Worm (Caenorhabditis elegans) whole organism, L4 larva: Measurements from ENCODE around the gene dap-3.

Source experiments
- F10B5.3 ChIP-seq: sonication (generic microtip); optimal IDR thresholded peaks from 2 replicates; lab custom pipeline; 2016; ENCODE audit warnings: mild to moderate bottlenecking, missing genetic modification characterization, missing compliant biosample characterization
- F49E8.2 ChIP-seq: sonication (generic microtip); optimal IDR thresholded peaks from 2 replicates; lab custom pipeline; 2016; ENCODE audit warnings: missing compliant biosample characterization, mild to moderate bottlenecking, missing genetic modification characterization, borderline replicate concordance
- R02D3.7 ChIP-seq: fragments of 150-350 bp; sonication (generic microtip); optimal IDR thresholded peaks from 3 replicates; lab custom pipeline; 2014; ENCODE audit warnings: missing biosample characterization, missing genetic modification characterization
- T20F7.1 ChIP-seq: fragments of 200-800 bp; sonication (Bioruptor generic); optimal IDR thresholded peaks from 2 replicates; lab custom pipeline; 2018; ENCODE audit warnings: mild to moderate bottlenecking, missing genetic modification characterization, missing compliant biosample characterization
- Y48G9A.11 ChIP-seq: fragments of 200-800 bp; sonication (Bioruptor generic); IDR thresholded peaks from 2 replicates; pipeline ENCODE4 v1.3.6; 2022; ENCODE audit warnings: missing genetic modification reagents, missing genetic modification characterization, missing compliant biosample characterization
- ceh-32 ChIP-seq: sonication (generic microtip); optimal IDR thresholded peaks from 2 replicates; lab custom pipeline; 2016; ENCODE audit warnings: mild to moderate bottlenecking, missing genetic modification characterization, missing compliant biosample characterization; ENCODE audit not compliant: poor library complexity
- ceh-44 ChIP-seq: fragments of 200-800 bp; sonication (Bioruptor generic); IDR thresholded peaks from 2 replicates; pipeline ENCODE4 v1.3.6; 2022; ENCODE audit warnings: missing genetic modification reagents, missing genetic modification characterization, missing compliant biosample characterization
- ceh-82 ChIP-seq: sonication (generic microtip); optimal IDR thresholded peaks from 2 replicates; lab custom pipeline; 2017; ENCODE audit warnings: missing biosample characterization, missing genetic modification characterization
- cey-2 ChIP-seq: sonication (generic microtip); optimal IDR thresholded peaks from 3 replicates; lab custom pipeline; 2017; ENCODE audit warnings: missing genetic modification characterization, mild to moderate bottlenecking, missing compliant biosample characterization, antibody characterized with exemption, borderline replicate concordance; ENCODE audit not compliant: insufficient read depth
- daf-12 ChIP-seq: fragments of 150-350 bp; optimal IDR thresholded peaks from 2 replicates; lab custom pipeline; 2014; ENCODE audit warnings: missing biosample characterization, missing genetic modification reagents, missing genetic modification characterization
- daf-16 ChIP-seq, 3 experiments: sonication (generic microtip); optimal IDR thresholded peaks; 2 replicates each; lab custom pipeline; 2016 to 2017; ENCODE audit warnings: missing genetic modification characterization in 3 of 3, missing genetic modification reagents in 3 of 3, mild to moderate bottlenecking in 2 of 3, missing compliant biosample characterization in 2 of 3, missing biosample characterization in 1 of 3, moderate library complexity in 1 of 3
- dpl-1 ChIP-seq: fragments of 150-350 bp; optimal IDR thresholded peaks from 2 replicates; lab custom pipeline; 2014; ENCODE audit warnings: missing biosample characterization, missing genetic modification reagents, missing genetic modification characterization
- duxl-1 ChIP-seq: sonication (generic microtip); optimal IDR thresholded peaks from 2 replicates; lab custom pipeline; 2016; ENCODE audit warnings: mild to moderate bottlenecking, missing genetic modification characterization, moderate library complexity, missing compliant biosample characterization; ENCODE audit not compliant: poor library complexity
- egl-43 ChIP-seq: fragments of 200-800 bp; sonication (Bioruptor generic); IDR thresholded peaks from 2 replicates; pipeline ENCODE4 v1.3.6; 2022; ENCODE audit warnings: missing genetic modification reagents, missing genetic modification characterization, missing compliant biosample characterization
- fkh-10 ChIP-seq: fragments of 150-350 bp; optimal IDR thresholded peaks from 2 replicates; lab custom pipeline; 2014; ENCODE audit warnings: missing biosample characterization, missing genetic modification reagents, missing genetic modification characterization
- gei-8 ChIP-seq: fragments of 200-800 bp; sonication (Bioruptor generic); optimal IDR thresholded peaks from 2 replicates; lab custom pipeline; 2018; ENCODE audit warnings: mild to moderate bottlenecking, missing genetic modification characterization, missing compliant biosample characterization
- lim-7 ChIP-seq: fragments of 200-800 bp; sonication (Bioruptor generic); IDR thresholded peaks from 2 replicates; pipeline ENCODE4 v1.3.6; 2022; ENCODE audit warnings: missing genetic modification characterization, missing compliant biosample characterization
- lin-15B ChIP-seq: fragments of 150-350 bp; sonication (generic microtip); optimal IDR thresholded peaks from 3 replicates; lab custom pipeline; 2014; ENCODE audit warnings: missing biosample characterization, missing genetic modification characterization
- lin-29 ChIP-seq: fragments of 200-800 bp; sonication (Bioruptor generic); IDR thresholded peaks from 2 replicates; pipeline ENCODE4 v1.3.6; 2022; ENCODE audit warnings: missing genetic modification reagents, missing genetic modification characterization, missing compliant biosample characterization
- lin-38 ChIP-seq: fragments of 200-800 bp; sonication (Bioruptor generic); IDR thresholded peaks from 2 replicates; pipeline ENCODE4 v1.3.6; 2022; ENCODE audit warnings: missing genetic modification reagents, missing genetic modification characterization, missing compliant biosample characterization
- lin-39 ChIP-seq: fragments of 150-350 bp; optimal IDR thresholded peaks from 2 replicates; lab custom pipeline; 2014; ENCODE audit warnings: missing biosample characterization, missing genetic modification reagents, missing genetic modification characterization
- lsy-2 ChIP-seq, 2 experiments: fragments of 150-350 bp in 1 of 2; sonication (generic microtip) in 1 of 2; optimal IDR thresholded peaks; 2 replicates each; lab custom pipeline; 2014 to 2017; ENCODE audit warnings: missing biosample characterization in 2 of 2, missing genetic modification characterization in 2 of 2
- madf-5 ChIP-seq, 2 experiments: fragments of 200-800 bp; sonication (Bioruptor generic); IDR thresholded peaks; 2 replicates each; pipeline ENCODE4 v1.3.6; 2022; ENCODE audit warnings: missing compliant biosample characterization in 2 of 2, missing genetic modification characterization in 2 of 2
- mes-2 ChIP-seq: sonication (generic microtip); optimal IDR thresholded peaks from 2 replicates; lab custom pipeline; 2016; ENCODE audit warnings: missing genotype, mild to moderate bottlenecking, missing genetic modification characterization, missing compliant biosample characterization; ENCODE audit not compliant: poor library complexity, severe bottlenecking
- mxl-3 ChIP-seq: fragments of 200-800 bp; sonication (Bioruptor generic); optimal IDR thresholded peaks from 2 replicates; lab custom pipeline; 2018; ENCODE audit warnings: mild to moderate bottlenecking, missing genetic modification characterization, missing compliant biosample characterization
- nhr-10 ChIP-seq: fragments of 150-350 bp; optimal IDR thresholded peaks from 2 replicates; lab custom pipeline; 2014; ENCODE audit warnings: missing biosample characterization, missing genetic modification characterization
- nhr-102 ChIP-seq: sonication (generic microtip); optimal IDR thresholded peaks from 2 replicates; lab custom pipeline; 2016; ENCODE audit warnings: mild to moderate bottlenecking, missing genetic modification characterization, moderate library complexity, missing compliant biosample characterization
- nhr-11 ChIP-seq: fragments of 150-350 bp; optimal IDR thresholded peaks from 2 replicates; lab custom pipeline; 2014; ENCODE audit warnings: missing biosample characterization, missing genetic modification characterization
- nhr-28 ChIP-seq: fragments of 150-350 bp; optimal IDR thresholded peaks from 2 replicates; lab custom pipeline; 2014; ENCODE audit warnings: missing biosample characterization, missing genetic modification characterization
- nhr-41 ChIP-seq: fragments of 200-800 bp; sonication (Bioruptor generic); IDR thresholded peaks from 2 replicates; pipeline ENCODE4 v1.3.6; 2022; ENCODE audit warnings: missing genetic modification reagents, missing genetic modification characterization, missing compliant biosample characterization
- nhr-42 ChIP-seq: fragments of 200-800 bp; sonication (Bioruptor generic); IDR thresholded peaks from 2 replicates; pipeline ENCODE4 v1.3.6; 2022; ENCODE audit warnings: missing genetic modification characterization, missing compliant biosample characterization
- saeg-2 ChIP-seq: fragments of 200-800 bp; sonication (Bioruptor generic); IDR thresholded peaks from 2 replicates; pipeline ENCODE4 v1.3.6; 2022; ENCODE audit warnings: missing genetic modification reagents, missing genetic modification characterization, missing compliant biosample characterization
- spr-3 ChIP-seq: fragments of 200-800 bp; sonication (Bioruptor generic); optimal IDR thresholded peaks from 2 replicates; lab custom pipeline; 2018; ENCODE audit warnings: mild to moderate bottlenecking, missing genetic modification characterization, missing compliant biosample characterization
- unc-39 ChIP-seq: sonication (generic microtip); optimal IDR thresholded peaks from 2 replicates; lab custom pipeline; 2017; ENCODE audit warnings: missing biosample characterization, missing genetic modification characterization
- unc-62 ChIP-seq, 3 experiments: fragments of 150-350 bp in 1 of 3; sonication (generic microtip); optimal IDR thresholded peaks in 2 of 3; peaks in 1 of 3; 1 replicate in 1 of 3; 2 replicates in 2 of 3; lab custom pipeline; 2014 to 2017; ENCODE audit warnings: missing biosample characterization in 3 of 3, missing genetic modification characterization in 3 of 3, missing genetic modification reagents in 3 of 3, missing genotype in 1 of 3
- vab-7 ChIP-seq: fragments of 200-800 bp; sonication (Bioruptor generic); IDR thresholded peaks from 2 replicates; pipeline ENCODE4 v1.3.6; 2022; ENCODE audit warnings: missing genetic modification reagents, missing genetic modification characterization, missing compliant biosample characterization
- zip-11 ChIP-seq: fragments of 200-800 bp; sonication (Bioruptor generic); IDR thresholded peaks from 2 replicates; pipeline ENCODE4 v1.3.6; 2022; ENCODE audit warnings: missing genetic modification characterization, missing compliant biosample characterization
- zip-2 ChIP-seq: fragments of 150-350 bp; optimal IDR thresholded peaks from 2 replicates; lab custom pipeline; 2014; ENCODE audit warnings: missing biosample characterization, missing genetic modification characterization

dap-3 gene

DNA sequence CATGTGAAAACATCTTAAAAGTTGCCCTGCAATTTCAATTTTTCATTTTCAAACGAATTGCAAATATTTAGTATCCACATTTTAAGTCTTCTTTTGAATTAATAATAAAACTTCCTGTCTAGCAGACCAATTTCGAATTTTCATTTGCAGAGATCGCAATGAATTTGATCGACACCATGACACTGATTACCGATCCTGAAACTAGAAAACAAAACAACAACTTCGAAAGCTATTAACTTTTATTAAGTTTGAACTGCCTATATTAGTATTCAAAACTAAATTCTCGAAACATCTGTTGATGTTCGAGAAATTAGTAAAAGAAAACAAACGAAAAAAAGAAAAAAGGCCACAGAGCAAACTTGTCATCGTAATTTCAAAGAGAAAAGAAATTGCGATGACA, 6.8 kb upstream of the dap-3 start:
- no peak for TF ChIP-seq F10B5.3
- TF ChIP-seq fkh-10: no peak
- TF ChIP-seq vab-7 (GFP tag; lab: Robert Waterston, UW): no peak
- TF ChIP-seq lin-38 (GFP tag; lab: Robert Waterston, UW): peak; percentile 60
- no peak for TF ChIP-seq unc-62 (GFP tag; optimal IDR thresholded peaks at IDR 0.05 in 1 of 2; lab: Kevin White, UChicago)
- no peak for TF ChIP-seq unc-62 (tag; optimal IDR thresholded peaks at IDR 0.05; lab: Kevin White, UChicago)
- TF ChIP-seq madf-5 (GFP tag; IDR thresholded peaks at IDR 0.05; lab: Robert Waterston, UW): 0 out of 4 replicates have a peak, but pooled peaks of 1 of the 2 experiments have one; percentile 16
- TF ChIP-seq nhr-11 (tag; lab: Kevin White, UChicago): no peak
- TF ChIP-seq duxl-1 (tag; lab: Kevin White, UChicago): peak; percentile 21
- TF ChIP-seq nhr-102 (tag; lab: Kevin White, UChicago): no peak
- TF ChIP-seq cey-2 (tag; lab: Kevin White, UChicago): no peak
- TF ChIP-seq gei-8: no peak

DNA sequence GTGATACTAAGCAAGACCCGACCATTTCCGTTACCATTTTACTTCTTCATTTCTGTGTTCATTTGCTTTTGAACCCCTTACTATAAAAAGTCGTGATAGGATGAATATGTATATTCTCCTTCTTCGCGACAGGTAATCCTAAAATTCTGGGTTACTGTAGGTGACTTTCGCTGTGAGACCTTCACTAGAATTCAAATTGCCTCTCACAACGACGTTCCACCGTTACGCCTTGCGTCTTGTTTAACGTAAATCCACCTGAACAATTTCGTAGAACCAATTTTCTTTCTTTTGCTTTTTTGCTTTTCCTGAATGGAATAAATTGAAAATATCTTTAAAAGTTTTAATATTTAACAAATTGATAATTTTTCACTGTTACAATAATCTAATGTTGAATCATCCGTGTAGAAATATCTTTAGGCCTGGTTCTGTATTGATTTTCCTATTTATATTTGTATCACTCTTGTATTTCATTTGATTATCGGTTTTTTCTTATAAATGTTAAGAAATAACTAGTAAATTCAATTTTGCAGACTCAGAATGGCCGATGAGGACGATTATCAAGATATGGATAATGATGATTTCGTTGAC, 2.0 kb upstream of the dap-3 start, which contains the start of gene rpb-6:
Gene rpb-6, plus strand, starts transcription at position 538 of the 588 bp plus-strand sequence.
- TF ChIP-seq Y48G9A.11 (GFP tag; lab: Robert Waterston, UW) (peak; percentile 95), R02D3.7 (tag; lab: Kevin White, UChicago) (peak; percentile 51), lim-7 (GFP tag; lab: Robert Waterston, UW) (no peak), mes-2 (tag; lab: Kevin White, UChicago) (peak; percentile 59), spr-3 (GFP tag; lab: Kevin White, UChicago) (no peak), dpl-1 (GFP tag; lab: Kevin White, UChicago) (peak; percentile 74), T20F7.1 (GFP tag; lab: Kevin White, UChicago) (peak; percentile 93), nhr-41 (GFP tag; lab: Robert Waterston, UW) (no peak), lsy-2 (tag; optimal IDR thresholded peaks at IDR 0.05; lab: Kevin White, UChicago) (peak in 1 of 2 experiments; percentile 76)

DNA sequence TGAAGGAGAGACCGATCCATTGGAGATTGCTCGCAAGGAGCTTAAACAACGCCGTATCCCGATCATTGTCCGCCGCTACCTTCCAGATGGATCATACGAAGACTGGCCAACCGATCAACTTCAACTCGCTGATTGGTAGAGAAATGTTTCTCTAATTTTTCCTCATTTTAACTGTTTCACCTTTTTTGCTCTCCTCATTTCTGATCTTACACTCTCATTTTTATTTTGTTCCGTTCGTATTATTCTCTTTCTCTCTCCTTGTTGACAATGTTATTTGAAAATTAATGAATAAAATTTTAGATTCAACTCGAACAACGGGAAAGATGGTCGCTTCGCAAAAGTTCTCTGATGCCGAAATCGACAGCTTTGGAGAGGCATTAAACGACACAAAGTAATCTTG, 1.3 kb upstream of the dap-3 start, which contains the start of gene dohh-1:
Gene dohh-1, plus strand, starts transcription at position 301 of the 400 bp plus-strand sequence.
- TF ChIP-seq mxl-3 (no peak), saeg-2 (GFP tag; lab: Robert Waterston, UW) (no peak), dpl-1 (GFP tag; lab: Kevin White, UChicago) (no peak), egl-43 (GFP tag; lab: Robert Waterston, UW) (no peak)

DNA sequence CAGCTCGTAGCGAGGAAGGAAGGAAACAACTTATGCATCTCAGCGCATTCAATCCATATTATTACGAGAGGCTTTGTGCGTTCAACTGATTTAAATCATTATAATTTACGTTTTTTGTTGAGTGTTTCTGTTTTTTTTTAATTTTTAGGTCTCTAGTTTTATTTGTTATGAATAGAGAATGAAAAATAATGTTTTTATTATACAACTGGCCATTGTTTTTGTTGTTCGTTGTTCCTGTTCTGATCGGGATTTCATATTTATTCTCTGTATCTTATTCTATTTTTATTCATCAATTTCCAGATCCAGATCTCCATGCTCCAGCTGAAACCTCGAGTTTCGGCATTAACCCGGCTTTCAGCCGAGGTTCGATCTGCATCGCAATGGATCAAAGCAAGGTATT, 1.4 kb downstream of the dap-3 start, which contains the start of gene mrps-22:
Gene mrps-22, plus strand, starts transcription at position 301 of the 400 bp plus-strand sequence.
- TF ChIP-seq ceh-82 (tag; lab: Kevin White, UChicago) (no peak), unc-39 (tag; lab: Kevin White, UChicago) (no peak), zip-2 (no peak), zip-11 (GFP tag; lab: Robert Waterston, UW) (no peak), ceh-44 (no peak), F49E8.2 (no peak)

DNA sequence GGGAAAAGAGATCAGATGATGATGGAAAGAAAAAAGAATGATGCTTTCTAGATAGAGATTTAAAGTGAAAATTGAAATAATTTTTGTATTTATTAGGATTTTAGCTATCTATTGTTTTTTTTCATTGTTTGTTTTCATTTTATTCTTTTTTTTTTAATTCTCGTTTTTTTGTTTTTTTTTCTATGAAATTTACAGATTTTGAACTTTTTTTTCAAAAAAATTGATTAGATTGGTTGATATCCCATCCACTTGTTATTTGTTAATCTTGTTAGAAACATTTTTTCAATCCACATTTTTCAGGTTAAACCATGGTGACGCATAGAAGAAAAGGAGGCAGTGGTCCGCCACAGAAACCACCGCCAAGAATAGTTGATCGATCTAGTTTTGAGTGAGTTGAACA, 3.1 kb downstream of the dap-3 start, which contains the start of gene algn-9:
Gene algn-9, plus strand, starts transcription at position 301 of the 400 bp plus-strand sequence.
- TF ChIP-seq lin-15B (tag; lab: Kevin White, UChicago) (no peak), nhr-28 (tag; lab: Kevin White, UChicago) (no peak), daf-16 (GFP tag; optimal IDR thresholded peaks at IDR 0.05; lab: Kevin White, UChicago) (no peak), daf-16 (tag; optimal IDR thresholded peaks at IDR 0.05; lab: Kevin White, UChicago) (no peak), Y48G9A.11 (GFP tag; lab: Robert Waterston, UW) (no peak), mxl-3 (no peak), daf-12 (tag; lab: Kevin White, UChicago) (no peak), unc-39 (tag; lab: Kevin White, UChicago) (no peak), lin-29 (no peak), unc-62 (GFP tag; optimal IDR thresholded peaks at IDR 0.05 in 1 of 2; lab: Kevin White, UChicago) (no peak), unc-62 (tag; optimal IDR thresholded peaks at IDR 0.05; lab: Kevin White, UChicago) (no peak), nhr-42 (GFP tag; lab: Robert Waterston, UW) (no peak), vab-7 (GFP tag; lab: Robert Waterston, UW) (no peak), ceh-32 (no peak), lin-39 (no peak), duxl-1 (tag; lab: Kevin White, UChicago) (no peak), madf-5 (GFP tag; IDR thresholded peaks at IDR 0.05; lab: Robert Waterston, UW) (no peak), nhr-10 (no peak)
